Fruit fly (Drosophila melanogaster) whole organism, embryonic: ENCODE measurements around the gene DZIP1.

ENCODE experiments used
- Awh ChIP-seq: fragments of 200-800 bp; sonication (Bioruptor generic); IDR thresholded peaks from 2 replicates; pipeline ENCODE4, ENCODE4 v1.3.6; 2022; ENCODE audit warnings: missing biosample characterization, missing genetic modification characterization
- BEAF-32 ChIP-seq: fragments of 200-800 bp; sonication (Bioruptor generic); optimal IDR thresholded peaks from 3 replicates; lab custom pipeline; 2017; ENCODE audit warnings: missing biosample characterization, missing genetic modification characterization, mild to moderate bottlenecking, moderate library complexity, missing genetic modification reagents
- CG10209 ChIP-seq: fragments of 200-800 bp; sonication (Bioruptor generic); optimal IDR thresholded peaks from 3 replicates; lab custom pipeline; 2017; ENCODE audit warnings: missing biosample characterization, mild to moderate bottlenecking, missing genetic modification characterization, missing genetic modification reagents
- CG1024 ChIP-seq: fragments of 200-800 bp; sonication (Bioruptor generic); IDR thresholded peaks from 2 replicates; pipeline ENCODE4 v1.3.6; 2022; ENCODE audit warnings: missing biosample characterization, missing genetic modification characterization
- CG10267 ChIP-seq: fragments of 200-800 bp; sonication (Bioruptor generic); optimal IDR thresholded peaks from 2 replicates; lab custom pipeline; 2018; ENCODE audit warnings: missing biosample characterization, mild to moderate bottlenecking, missing genetic modification characterization, moderate library complexity
- CG11093 ChIP-seq: fragments of 200-800 bp; sonication (Bioruptor generic); IDR thresholded peaks from 3 replicates; pipeline ENCODE4 v1.3.6; 2022; ENCODE audit warnings: missing biosample characterization, missing genetic modification characterization
- CG12155 ChIP-seq: fragments of 200-800 bp; sonication (Bioruptor generic); optimal IDR thresholded peaks from 3 replicates; lab custom pipeline; 2016; ENCODE audit warnings: missing biosample characterization, missing genetic modification characterization
- CG15696 ChIP-seq: fragments of 200-800 bp; sonication (Bioruptor generic); optimal IDR thresholded peaks from 2 replicates; lab custom pipeline; 2019; ENCODE audit warnings: missing biosample characterization, mild to moderate bottlenecking, missing genetic modification characterization, moderate library complexity
- CG2712 ChIP-seq: fragments of 200-800 bp; optimal IDR thresholded peaks from 3 replicates; lab custom pipeline; 2019; ENCODE audit warnings: missing biosample characterization, mild to moderate bottlenecking, missing genetic modification characterization, moderate library complexity
- CG31224 ChIP-seq: fragments of 200-800 bp; sonication (Bioruptor generic); IDR thresholded peaks from 2 replicates; pipeline ENCODE4 v1.3.6; 2022; ENCODE audit warnings: missing biosample characterization, missing genetic modification characterization
- CG32772 ChIP-seq: fragments of 200-800 bp; sonication (Bioruptor generic); IDR thresholded peaks from 2 replicates; pipeline ENCODE4 v1.3.6; 2022; ENCODE audit warnings: missing biosample characterization, missing genetic modification characterization
- CG34376 ChIP-seq: fragments of 200-800 bp; sonication (Bioruptor generic); optimal IDR thresholded peaks from 2 replicates; lab custom pipeline; 2018; ENCODE audit warnings: missing biosample characterization, mild to moderate bottlenecking, missing genetic modification characterization
- CG4617 ChIP-seq: fragments of 200-800 bp; sonication (Bioruptor generic); optimal IDR thresholded peaks from 3 replicates; lab custom pipeline; 2016; ENCODE audit warnings: missing biosample characterization, missing genetic modification characterization, borderline replicate concordance
- CG6689 ChIP-seq: fragments of 200-800 bp; sonication (Bioruptor generic); IDR thresholded peaks from 2 replicates; pipeline ENCODE4 v1.3.6; 2022; ENCODE audit warnings: missing biosample characterization, missing genetic modification characterization
- CG8281 ChIP-seq: fragments of 200-800 bp; sonication (Bioruptor generic); optimal IDR thresholded peaks from 2 replicates; lab custom pipeline; 2018; ENCODE audit warnings: missing biosample characterization, mild to moderate bottlenecking, missing genetic modification characterization, moderate library complexity
- CG8359 ChIP-seq: fragments of 200-800 bp; sonication (Bioruptor generic); optimal IDR thresholded peaks from 2 replicates; lab custom pipeline; 2017; ENCODE audit warnings: missing biosample characterization, mild to moderate bottlenecking, missing genetic modification characterization, borderline replicate concordance
- CG8388 ChIP-seq: fragments of 200-800 bp; sonication (Bioruptor generic); optimal IDR thresholded peaks from 2 replicates; lab custom pipeline; 2019; ENCODE audit warnings: missing biosample characterization, mild to moderate bottlenecking, missing genetic modification characterization, moderate library complexity
- CG9932 ChIP-seq: fragments of 200-800 bp; sonication (Bioruptor generic); IDR thresholded peaks from 2 replicates; pipeline ENCODE4 v1.3.6; 2022; ENCODE audit warnings: missing biosample characterization, missing genetic modification characterization
- CkIIα-i1 ChIP-seq: fragments of 200-800 bp; sonication (Bioruptor generic); IDR thresholded peaks from 2 replicates; pipeline ENCODE4 v1.3.6; 2022; ENCODE audit warnings: missing biosample characterization, missing genetic modification characterization
- D19A ChIP-seq: fragments of 200-800 bp; optimal IDR thresholded peaks from 3 replicates; lab custom pipeline; 2019; ENCODE audit warnings: missing biosample characterization, mild to moderate bottlenecking, missing genetic modification characterization, moderate library complexity
- Doc2 ChIP-seq: fragments of 200-800 bp; sonication (Bioruptor generic); IDR thresholded peaks from 2 replicates; pipeline ENCODE4 v1.3.6; 2022; ENCODE audit warnings: missing biosample characterization, missing genetic modification characterization
- Eip74EF ChIP-seq, 2 experiments: fragments of 200-800 bp in 1 of 2; fragments of >200 bp in 1 of 2; sonication (Bioruptor generic) in 1 of 2; optimal IDR thresholded peaks; 2 replicates each; lab custom pipeline; 2017 to 2019; ENCODE audit warnings: missing biosample characterization in 2 of 2, missing genetic modification characterization in 2 of 2, mild to moderate bottlenecking in 1 of 2, moderate library complexity in 1 of 2
- Sin3A ChIP-seq: fragments of >200 bp; optimal IDR thresholded peaks from 2 replicates; lab custom pipeline; 2018
- Sry-β ChIP-seq: fragments of 200-800 bp; sonication (Bioruptor generic); optimal IDR thresholded peaks from 2 replicates; lab custom pipeline; 2018; ENCODE audit warnings: missing biosample characterization, mild to moderate bottlenecking, missing genetic modification characterization, moderate library complexity
- Xrp1 ChIP-seq: fragments of 200-800 bp; sonication (Bioruptor generic); IDR thresholded peaks from 2 replicates; pipeline ENCODE4 v1.3.6; 2022; ENCODE audit warnings: missing biosample characterization, missing genetic modification characterization
- ap ChIP-seq: fragments of 200-800 bp; sonication (Bioruptor generic); IDR thresholded peaks from 2 replicates; pipeline ENCODE4 v1.3.6; 2022; ENCODE audit warnings: missing biosample characterization, missing genetic modification characterization
- chinmo ChIP-seq: fragments of 200-800 bp; sonication (Bioruptor generic); IDR thresholded peaks from 4 replicates; pipeline ENCODE4 v1.3.6; 2022; ENCODE audit warnings: missing biosample characterization, missing genetic modification characterization; ENCODE audit not compliant: partially characterized antibody
- crol ChIP-seq: fragments of 200-800 bp; sonication (Bioruptor generic); IDR thresholded peaks from 2 replicates; pipeline ENCODE4 v1.3.6; 2022; ENCODE audit warnings: missing biosample characterization, missing genetic modification characterization
- crp ChIP-seq, 2 experiments: fragments of 200-800 bp; sonication (Bioruptor generic); optimal IDR thresholded peaks; 2 replicates in 1 of 2; 3 replicates in 1 of 2; lab custom pipeline; 2017; ENCODE audit warnings: missing biosample characterization in 2 of 2, missing genetic modification characterization in 2 of 2, mild to moderate bottlenecking in 1 of 2, moderate library complexity in 1 of 2
- dysf ChIP-seq: fragments of 200-800 bp; sonication (Bioruptor generic); IDR thresholded peaks from 3 replicates; pipeline ENCODE4 v1.3.6; 2022; ENCODE audit warnings: missing biosample characterization, missing genetic modification characterization
- gce ChIP-seq: fragments of 200-800 bp; sonication (Bioruptor generic); IDR thresholded peaks from 3 replicates; pipeline ENCODE4 v1.3.6; 2022; ENCODE audit warnings: missing biosample characterization, missing genetic modification characterization
- jigr1 ChIP-seq: fragments of 200-800 bp; sonication (Bioruptor generic); IDR thresholded peaks from 3 replicates; pipeline ENCODE4 v1.3.6; 2022; ENCODE audit warnings: missing biosample characterization, missing genetic modification characterization
- pum ChIP-seq: fragments of 200-800 bp; sonication (Bioruptor generic); optimal IDR thresholded peaks from 2 replicates; lab custom pipeline; 2016; ENCODE audit warnings: missing biosample characterization, missing genetic modification characterization
- ro ChIP-seq: fragments of 200-800 bp; sonication (Bioruptor generic); IDR thresholded peaks from 2 replicates; pipeline ENCODE4 v1.3.6; 2022; ENCODE audit warnings: missing biosample characterization, missing genetic modification characterization
- sens ChIP-seq: fragments of 200-800 bp; sonication (Bioruptor generic); peaks from one replicate; lab custom pipeline; 2016; ENCODE audit warnings: missing biosample characterization, missing genetic modification characterization
- sna ChIP-seq: fragments of 200-800 bp; sonication (Bioruptor generic); IDR thresholded peaks from 2 replicates; pipeline ENCODE4 v1.3.6; 2022; ENCODE audit warnings: missing biosample characterization, missing genetic modification characterization; ENCODE audit not compliant: partially characterized antibody
- stwl ChIP-seq: fragments of 200-800 bp; sonication (Bioruptor generic); optimal IDR thresholded peaks from 3 replicates; lab custom pipeline; 2018; ENCODE audit warnings: missing biosample characterization, mild to moderate bottlenecking, missing genetic modification characterization, moderate library complexity
- tap ChIP-seq: fragments of 200-800 bp; optimal IDR thresholded peaks from 3 replicates; lab custom pipeline; 2019; ENCODE audit warnings: missing biosample characterization, mild to moderate bottlenecking, missing genetic modification characterization, moderate library complexity
- tup ChIP-seq: fragments of 200-800 bp; sonication (Bioruptor generic); optimal IDR thresholded peaks from 2 replicates; lab custom pipeline; 2016; ENCODE audit warnings: missing biosample characterization, mild to moderate bottlenecking, missing genetic modification characterization, moderate library complexity
- vvl ChIP-seq: fragments of 200-800 bp; sonication (Bioruptor generic); IDR thresholded peaks from 2 replicates; pipeline ENCODE4 v1.3.6; 2022; ENCODE audit warnings: missing biosample characterization, missing genetic modification characterization
- zfh1 ChIP-seq: fragments of 200-800 bp; sonication (Bioruptor generic); IDR thresholded peaks from 3 replicates; pipeline ENCODE4 v1.3.6; 2022; ENCODE audit warnings: missing biosample characterization, missing genetic modification characterization

DZIP1 gene

DNA sequence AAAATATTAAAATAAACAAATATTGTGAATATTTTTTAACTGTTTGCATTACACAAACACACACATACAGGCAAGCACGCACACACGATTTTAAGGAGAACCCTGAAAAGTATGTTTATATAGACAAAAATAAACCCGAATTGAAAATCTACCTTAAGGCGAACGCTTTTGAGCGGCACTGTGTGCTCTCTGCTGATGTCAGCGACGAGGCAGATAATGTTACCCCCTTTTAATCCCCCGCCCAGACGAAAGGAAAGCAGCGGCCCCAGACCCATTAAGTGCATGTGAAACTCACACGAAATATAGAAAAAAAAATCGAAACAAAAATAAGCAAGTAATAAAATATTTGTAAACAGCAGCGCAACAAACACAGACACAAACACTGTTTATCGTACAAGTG lies 6.2 kb downstream of the DZIP1 start:
- no peak for TF ChIP-seq CG2712 (tag; lab: Kevin White, UChicago)
- 0 out of 3 replicates have a peak, but pooled peaks have one; percentile 21 for TF ChIP-seq dysf
- TF ChIP-seq CG4617 = no peak
- no peak for TF ChIP-seq CG34376 (GFP tag; lab: Kevin White, UChicago)
- no peak for TF ChIP-seq Awh
- no peak for TF ChIP-seq Sry-β (GFP tag; lab: Kevin White, UChicago)
- no peak for TF ChIP-seq CG10209
- no peak for TF ChIP-seq vvl
- no peak for TF ChIP-seq crp (GFP tag; optimal IDR thresholded peaks at IDR 0.05; lab: Kevin White, UChicago)
- no peak for TF ChIP-seq CG31224 (GFP tag; lab: Robert Waterston, UW)
- no peak for TF ChIP-seq CG32772 (GFP tag; lab: Robert Waterston, UW)
- TF ChIP-seq sna (GFP tag; lab: Robert Waterston, UW) = no peak
- TF ChIP-seq CG8281 (tag; lab: Kevin White, UChicago) = no peak
- no peak for TF ChIP-seq tap (tag; lab: Kevin White, UChicago)
- TF ChIP-seq CG9932 (GFP tag; lab: Robert Waterston, UW) = no peak
- no peak for TF ChIP-seq tup (GFP tag; lab: Kevin White, UChicago)
- no peak for TF ChIP-seq Eip74EF (GFP tag; optimal IDR thresholded peaks at IDR 0.05; lab: Kevin White, UChicago)
- TF ChIP-seq ro (GFP tag; lab: Robert Waterston, UW) = no peak
- no peak for TF ChIP-seq CG6689 (GFP tag; lab: Robert Waterston, UW)
- no peak for TF ChIP-seq gce
- TF ChIP-seq pum (GFP tag; lab: Kevin White, UChicago) = no peak
- TF ChIP-seq CkIIα-i1 (GFP tag; lab: Robert Waterston, UW) = no peak
- TF ChIP-seq CG8388 (GFP tag; lab: Kevin White, UChicago) = peak; percentile 65
- no peak for TF ChIP-seq CG1024 (GFP tag; lab: Robert Waterston, UW)
- no peak for TF ChIP-seq Sin3A (lab: Kevin White, UChicago)
- TF ChIP-seq sens (GFP tag; lab: Kevin White, UChicago) = peak; percentile 55
- no peak for TF ChIP-seq Doc2 (GFP tag; lab: Robert Waterston, UW)
- 0 out of 2 replicates have a peak, but pooled peaks have one; percentile 8 for TF ChIP-seq Xrp1
- TF ChIP-seq ap = no peak
- no peak for TF ChIP-seq CG15696 (tag; lab: Kevin White, UChicago)
- TF ChIP-seq chinmo (GFP tag; lab: Robert Waterston, UW) = 0 out of 4 replicates have a peak, but pooled peaks have one; percentile 24
- no peak for TF ChIP-seq CG11093
- TF ChIP-seq CG8359 (GFP tag; lab: Kevin White, UChicago) = no peak
- TF ChIP-seq zfh1 = no peak
- no peak for TF ChIP-seq CG12155 (GFP tag; lab: Kevin White, UChicago)
- no peak for TF ChIP-seq jigr1 (GFP tag; lab: Robert Waterston, UW)
- no peak for TF ChIP-seq D19A (tag; lab: Kevin White, UChicago)
- TF ChIP-seq BEAF-32 (GFP tag; lab: Kevin White, UChicago) = no peak

DNA sequence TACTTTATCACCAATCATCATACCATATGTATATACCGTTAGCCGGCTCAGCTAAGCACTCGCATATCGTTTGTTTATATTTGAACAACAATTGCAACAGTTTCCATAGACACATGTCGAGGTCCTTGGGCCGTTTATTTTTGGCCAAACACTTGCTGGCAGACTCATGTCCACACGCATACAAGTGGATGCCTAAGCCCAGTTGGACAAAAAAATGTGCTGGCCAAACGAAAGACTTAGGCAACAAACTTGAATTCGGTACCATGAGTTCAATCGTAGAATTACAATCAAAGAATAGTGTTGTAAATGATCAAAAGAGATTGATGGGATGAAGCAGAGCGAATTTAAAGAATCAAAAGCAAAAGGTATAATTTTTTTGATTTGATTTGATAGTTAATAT lies 8.5 kb downstream of the DZIP1 start, which contains the start of gene CG13622:
CG13622 (minus strand) TSS at position 101 of the 400 bp plus-strand sequence.
- TF ChIP-seq crol (GFP tag; lab: Robert Waterston, UW) (no peak), stwl (peak; percentile 64), CG10267 (tag; lab: Kevin White, UChicago) (peak; percentile 36)
- TF ChIP-seq, all 482 proteins: peak for 2
